Fruit fly (Drosophila melanogaster) Kc167 (cell line): Measurements from ENCODE around the gene Hmgcl.

Experiments used
- h ChIP-seq: fragments of >200 bp; optimal IDR thresholded peaks from 3 replicates; lab custom pipeline; 2018; ENCODE audit warnings: missing external identifiers
- psq ChIP-seq: fragments of >200 bp; optimal IDR thresholded peaks from 2 replicates; lab custom pipeline; 2017; ENCODE audit warnings: missing external identifiers
- ttk ChIP-seq: sonication (Bioruptor generic); optimal IDR thresholded peaks from 2 replicates; lab custom pipeline; 2017; ENCODE audit warnings: missing external identifiers

DNA sequence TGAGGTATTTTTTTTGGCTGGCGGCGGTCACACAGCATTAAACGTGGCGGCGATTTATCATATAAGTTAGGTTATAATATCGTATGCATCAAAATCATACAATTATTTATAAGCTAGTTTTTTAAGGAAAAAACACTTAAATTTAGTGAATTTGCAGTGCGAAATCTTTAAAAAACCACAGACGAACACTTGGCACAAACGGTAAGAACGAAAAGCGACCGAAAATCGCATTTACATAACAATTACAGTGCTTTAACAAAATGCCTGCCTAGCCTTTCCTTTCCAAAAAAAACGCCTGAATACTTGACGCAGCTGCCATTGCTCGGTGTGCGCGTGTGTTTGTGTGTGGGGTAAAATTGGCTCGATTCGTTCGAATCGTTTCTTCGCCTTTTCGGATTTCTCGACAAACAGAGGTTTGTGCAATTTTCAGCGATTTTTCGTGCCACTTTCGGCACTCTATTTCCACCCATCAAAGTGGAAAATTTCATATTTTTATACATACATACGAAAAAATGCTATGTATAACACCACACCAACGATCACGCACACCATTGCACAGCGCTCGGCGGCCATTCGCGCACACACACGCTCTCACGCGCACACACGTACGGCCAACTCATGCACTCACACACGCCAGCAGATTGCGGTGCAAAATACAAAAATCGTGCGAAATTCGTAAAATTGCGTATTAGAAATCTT is 39.4 kb upstream of the Hmgcl start, which contains the start of gene Hrb27C:
- TF ChIP-seq h (no peak), ttk (no peak), psq (lab: Kevin White, UChicago) (no peak)
